Fruit fly (Drosophila melanogaster) whole organism: ENCODE data around the gene VGlut.

Source experiments
- CG8478 ChIP-seq: fragments of >200 bp; optimal IDR thresholded peaks from 2 replicates; lab custom pipeline; 2018; ENCODE audit warnings: inconsistent platforms
- Dll ChIP-seq: fragments of >200 bp; optimal IDR thresholded peaks from 2 replicates; lab custom pipeline; 2017
- EcR ChIP-seq, 2 experiments: fragments of >200 bp; optimal IDR thresholded peaks; 2 replicates each; lab custom pipeline; 2017; ENCODE audit warnings: missing biosample characterization in 2 of 2, missing genetic modification characterization in 2 of 2, missing genetic modification reagents in 2 of 2
- pan ChIP-seq: fragments of >200 bp; optimal IDR thresholded peaks from 2 replicates; lab custom pipeline; 2017
- psq ChIP-seq: fragments of >200 bp; optimal IDR thresholded peaks from 2 replicates; lab custom pipeline; 2017
- usp ChIP-seq: fragments of >200 bp; optimal IDR thresholded peaks from 2 replicates; lab custom pipeline; 2017; ENCODE audit warnings: missing biosample characterization, missing genetic modification characterization, mixed read lengths

The VGlut gene

DNA sequence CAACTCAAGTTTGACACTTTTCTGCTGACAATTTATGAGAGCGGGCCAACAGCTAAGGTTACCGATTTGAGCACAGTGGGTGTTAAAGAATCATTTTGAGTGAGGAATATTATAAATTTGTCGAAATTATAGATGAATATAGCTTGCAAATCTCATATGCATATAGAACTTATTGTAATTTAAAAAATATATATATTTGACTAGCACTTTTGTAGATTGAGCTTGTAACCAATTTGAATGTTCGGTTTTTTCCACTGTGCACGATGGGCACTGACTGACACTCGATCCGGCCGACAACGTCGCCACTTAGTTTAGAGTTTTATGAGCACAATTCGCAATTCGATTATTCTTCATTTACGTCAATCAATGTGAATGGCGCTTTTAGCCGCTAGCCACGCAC, 1.6 kb upstream of the VGlut start:
- TF ChIP-seq CG8478 (lab: Kevin White, UChicago) (no peak), pan (lab: Kevin White, UChicago) (no peak), Dll (lab: Kevin White, UChicago) (no peak), EcR (GFP tag; optimal IDR thresholded peaks at IDR 0.05; lab: Kevin White, UChicago) (no peak), psq (lab: Kevin White, UChicago) (no peak), usp (GFP tag; lab: Kevin White, UChicago) (no peak)

DNA sequence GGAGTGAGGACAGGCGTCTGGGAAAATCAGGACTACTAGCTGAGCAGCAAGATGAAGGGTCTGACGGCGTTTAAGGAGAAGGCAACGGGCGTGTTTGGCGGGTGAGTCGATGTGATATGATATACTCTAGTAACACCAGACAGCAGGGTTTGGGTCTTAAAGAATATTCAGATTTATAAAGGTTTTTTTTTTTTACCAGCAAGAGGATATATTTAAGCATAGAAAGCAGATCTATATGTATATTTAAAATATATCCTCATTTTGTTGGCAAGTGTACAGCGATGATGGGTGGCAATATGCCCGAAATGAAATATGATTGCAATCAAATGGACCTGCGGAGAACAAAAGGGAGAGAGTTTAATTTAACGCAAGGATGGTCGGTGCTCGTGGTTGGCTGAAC, 2.1 kb downstream of the VGlut start:
- TF ChIP-seq pan (lab: Kevin White, UChicago) (no peak), usp (GFP tag; lab: Kevin White, UChicago) (no peak), EcR (GFP tag; optimal IDR thresholded peaks at IDR 0.05; lab: Kevin White, UChicago) (no peak), Dll (lab: Kevin White, UChicago) (no peak), psq (lab: Kevin White, UChicago) (no peak), CG8478 (lab: Kevin White, UChicago) (no peak)

DNA sequence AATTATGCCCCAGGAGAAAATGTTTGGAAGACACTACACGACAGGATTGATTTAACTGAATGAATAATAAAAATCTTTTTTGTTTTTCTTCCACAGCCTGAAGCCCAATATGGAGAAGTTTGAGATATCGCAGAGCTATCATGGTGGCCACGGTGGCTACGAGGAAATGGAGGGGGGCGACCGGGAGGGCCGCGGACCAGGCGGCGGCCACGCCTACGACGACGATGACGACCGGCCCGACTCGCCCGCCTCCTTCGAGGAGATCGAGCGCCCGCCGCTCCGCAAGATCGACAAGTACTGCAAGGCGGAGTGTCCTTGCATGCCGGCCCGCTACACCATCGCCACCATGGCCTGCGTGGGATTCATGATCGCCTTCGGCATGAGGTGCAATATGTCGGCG, 4.5 kb downstream of the VGlut start:
- TF ChIP-seq EcR (GFP tag; optimal IDR thresholded peaks at IDR 0.05; lab: Kevin White, UChicago) (no peak), usp (GFP tag; lab: Kevin White, UChicago) (no peak), pan (lab: Kevin White, UChicago) (no peak), Dll (lab: Kevin White, UChicago) (no peak), CG8478 (lab: Kevin White, UChicago) (no peak), psq (lab: Kevin White, UChicago) (no peak)

DNA sequence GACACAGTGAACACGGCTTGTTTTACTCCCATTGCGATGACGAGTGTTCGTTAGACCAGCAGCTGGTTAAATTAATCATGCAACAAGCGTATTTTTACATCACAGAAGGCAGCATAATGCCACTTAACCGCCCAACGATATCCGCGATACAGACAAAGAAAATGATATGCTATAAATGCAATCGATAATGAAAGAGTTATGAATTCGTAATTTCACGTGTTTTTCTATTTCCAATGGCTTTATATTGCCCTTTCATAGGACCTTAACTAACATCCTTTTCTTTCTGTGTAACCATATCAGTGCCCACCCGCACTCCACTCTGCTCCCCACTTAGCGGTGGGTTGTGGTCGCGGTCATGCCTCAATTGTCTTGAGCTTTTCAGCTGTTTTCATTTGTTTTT, 13.0 kb downstream of the VGlut start:
- no peak for TF ChIP-seq usp (GFP tag; lab: Kevin White, UChicago)
- TF ChIP-seq EcR (GFP tag; optimal IDR thresholded peaks at IDR 0.05; lab: Kevin White, UChicago), result no peak
- no peak for TF ChIP-seq Dll (lab: Kevin White, UChicago)
- TF ChIP-seq CG8478 (lab: Kevin White, UChicago), result no peak
- TF ChIP-seq pan (lab: Kevin White, UChicago), result no peak
- no peak for TF ChIP-seq psq (lab: Kevin White, UChicago)

DNA sequence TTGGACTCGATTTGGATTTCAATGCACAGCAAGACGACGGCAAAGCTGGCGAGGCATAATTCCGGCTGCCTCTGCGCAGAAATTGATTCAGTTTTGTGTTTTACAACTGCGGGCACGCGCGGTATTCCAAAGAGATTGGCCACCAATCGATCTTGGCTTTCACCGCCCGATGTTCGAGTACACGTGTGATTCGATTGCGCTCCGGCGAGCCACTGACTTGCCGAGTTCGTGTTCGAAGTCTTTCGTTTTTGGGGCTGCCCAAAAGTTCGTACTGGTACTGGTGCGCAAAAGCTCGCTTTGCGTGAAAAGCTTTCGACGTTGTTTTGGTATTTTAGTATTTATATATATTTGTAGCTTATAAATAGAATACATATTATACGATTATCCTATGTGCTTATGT, 15.0 kb downstream of the VGlut start, which contains the start of gene CG18641:
CG18641 (minus strand) TSS at position 214 of the 400 bp plus-strand sequence.
- TF ChIP-seq EcR (GFP tag; optimal IDR thresholded peaks at IDR 0.05; lab: Kevin White, UChicago) (no peak), CG8478 (lab: Kevin White, UChicago) (no peak), psq (lab: Kevin White, UChicago) (no peak), pan (lab: Kevin White, UChicago) (no peak), Dll (lab: Kevin White, UChicago) (no peak), usp (GFP tag; lab: Kevin White, UChicago) (no peak)

DNA sequence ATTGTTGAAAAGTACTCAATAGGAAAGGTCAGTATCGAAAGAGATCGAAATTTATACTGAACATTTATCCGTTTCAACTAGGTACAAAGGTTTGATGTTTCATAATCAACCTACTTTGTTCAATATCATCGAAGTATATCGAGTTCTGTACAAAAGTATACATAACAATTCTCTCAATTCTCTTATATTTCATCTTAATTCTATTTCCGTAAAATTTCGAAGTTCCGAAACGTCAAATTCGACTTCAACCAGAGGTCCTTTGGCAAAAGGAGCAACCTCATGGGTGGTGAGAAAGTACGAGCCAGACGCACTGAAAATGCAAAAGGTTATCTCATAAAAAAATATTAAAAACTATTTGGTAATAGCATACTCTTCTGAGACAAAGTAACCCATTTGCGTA, 16.5 kb downstream of the VGlut start, which contains the start of gene CG31948:
CG31948 (minus strand) TSS at position 101 of the 400 bp plus-strand sequence.
- TF ChIP-seq Dll (lab: Kevin White, UChicago), result no peak

DNA sequence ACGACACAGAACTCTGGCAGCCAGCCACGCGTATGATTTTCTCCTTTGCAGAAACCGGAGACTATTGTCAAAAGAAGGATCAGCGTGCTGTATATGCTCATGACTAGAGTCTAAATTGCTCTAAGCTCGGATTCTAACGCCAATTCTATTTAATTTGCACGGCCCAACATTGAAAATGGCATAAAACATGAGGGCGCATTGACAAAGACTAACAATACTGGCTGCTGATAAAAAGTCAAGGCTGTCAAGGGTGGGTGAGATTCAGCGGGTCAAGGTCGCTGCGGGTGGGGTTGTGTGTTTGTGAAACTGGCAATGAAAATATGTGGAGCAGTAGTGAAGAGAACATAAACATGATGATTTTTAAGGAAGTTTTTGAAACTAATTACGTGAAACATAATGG, 17.8 kb downstream of the VGlut start, which contains the start of gene CG34448:
CG34448 (minus strand) TSS at position 101 of the 400 bp plus-strand sequence.
- TF ChIP-seq Dll (lab: Kevin White, UChicago) (no peak), usp (GFP tag; lab: Kevin White, UChicago) (no peak), CG8478 (lab: Kevin White, UChicago) (no peak), EcR (GFP tag; optimal IDR thresholded peaks at IDR 0.05; lab: Kevin White, UChicago) (no peak), pan (lab: Kevin White, UChicago) (no peak), psq (lab: Kevin White, UChicago) (no peak)

DNA sequence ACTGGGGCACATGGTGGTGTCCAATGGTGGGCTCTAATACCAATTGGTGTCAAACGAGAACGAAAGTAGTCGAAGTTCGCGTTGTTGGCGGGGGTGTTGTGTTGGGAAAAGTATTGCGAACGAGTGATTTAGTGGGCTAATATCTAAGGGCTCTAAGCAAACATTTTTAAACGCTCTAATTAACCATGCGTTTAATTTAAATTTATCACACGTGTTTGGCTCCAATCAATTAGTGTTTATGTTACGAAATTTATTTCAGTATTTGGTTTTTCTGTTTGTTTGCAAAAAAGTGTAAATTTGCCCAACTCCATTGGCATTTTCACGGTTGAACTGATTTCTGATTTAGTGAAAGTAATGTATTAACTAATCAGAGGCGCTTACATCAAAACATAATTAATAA, 19.8 kb downstream of the VGlut start, which contains the start of gene CG34447:
CG34447 (minus strand) TSS at position 101 of the 400 bp plus-strand sequence.
- TF ChIP-seq psq (lab: Kevin White, UChicago), result no peak
- no peak for TF ChIP-seq pan (lab: Kevin White, UChicago)
- TF ChIP-seq Dll (lab: Kevin White, UChicago), result no peak
- no peak for TF ChIP-seq EcR (GFP tag; optimal IDR thresholded peaks at IDR 0.05; lab: Kevin White, UChicago)
- no peak for TF ChIP-seq CG8478 (lab: Kevin White, UChicago)
- no peak for TF ChIP-seq usp (GFP tag; lab: Kevin White, UChicago)

DNA sequence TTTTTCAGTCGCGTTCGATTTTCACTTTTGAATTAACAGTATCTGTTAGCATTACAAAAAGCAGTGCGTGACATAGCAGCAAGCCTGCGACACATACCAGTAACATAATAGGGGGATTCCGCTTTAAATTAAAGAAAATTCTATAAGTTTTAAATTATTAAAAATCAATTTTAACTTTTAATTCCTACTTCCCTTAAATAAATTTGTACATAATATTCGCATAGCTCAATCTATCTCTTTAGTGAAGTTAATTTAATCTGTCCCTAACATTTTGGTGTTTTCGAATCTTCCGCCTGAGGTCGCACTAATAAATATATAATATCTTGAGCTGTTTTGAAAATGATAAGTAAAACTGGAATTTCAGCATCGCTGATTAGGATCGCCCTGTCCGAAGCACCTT, 20.4 kb downstream of the VGlut start, which contains the start of gene CG9886:
CG9886 (plus strand) TSS at position 341 of the 400 bp plus-strand sequence.
- TF ChIP-seq psq (lab: Kevin White, UChicago), result no peak
- no peak for TF ChIP-seq pan (lab: Kevin White, UChicago)
- TF ChIP-seq Dll (lab: Kevin White, UChicago), result no peak
- no peak for TF ChIP-seq CG8478 (lab: Kevin White, UChicago)
- no peak for TF ChIP-seq usp (GFP tag; lab: Kevin White, UChicago)
- no peak for TF ChIP-seq EcR (GFP tag; optimal IDR thresholded peaks at IDR 0.05; lab: Kevin White, UChicago)

DNA sequence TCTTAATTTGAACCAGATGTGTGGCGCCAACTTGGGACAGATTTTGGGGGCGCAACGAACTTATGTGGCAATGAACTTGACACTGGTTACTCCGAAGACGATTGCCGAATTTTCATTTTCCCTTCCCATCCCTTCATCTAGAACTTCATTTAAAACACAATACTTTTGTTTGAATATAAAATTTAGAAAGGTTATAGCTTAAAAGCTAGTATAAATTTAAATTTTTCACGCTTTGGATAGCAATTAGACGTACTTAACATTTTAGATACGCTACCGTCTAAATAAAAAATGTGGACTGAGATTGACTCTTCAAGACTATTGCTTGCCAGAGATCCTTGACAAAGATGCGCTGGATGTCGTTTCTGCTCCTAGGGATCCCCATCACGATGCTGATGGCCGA, 24.4 kb downstream of the VGlut start, which contains the start of gene CG44139:
CG44139 (plus strand) TSS at position 301 of the 400 bp plus-strand sequence.
- no peak for TF ChIP-seq Dll (lab: Kevin White, UChicago)

DNA sequence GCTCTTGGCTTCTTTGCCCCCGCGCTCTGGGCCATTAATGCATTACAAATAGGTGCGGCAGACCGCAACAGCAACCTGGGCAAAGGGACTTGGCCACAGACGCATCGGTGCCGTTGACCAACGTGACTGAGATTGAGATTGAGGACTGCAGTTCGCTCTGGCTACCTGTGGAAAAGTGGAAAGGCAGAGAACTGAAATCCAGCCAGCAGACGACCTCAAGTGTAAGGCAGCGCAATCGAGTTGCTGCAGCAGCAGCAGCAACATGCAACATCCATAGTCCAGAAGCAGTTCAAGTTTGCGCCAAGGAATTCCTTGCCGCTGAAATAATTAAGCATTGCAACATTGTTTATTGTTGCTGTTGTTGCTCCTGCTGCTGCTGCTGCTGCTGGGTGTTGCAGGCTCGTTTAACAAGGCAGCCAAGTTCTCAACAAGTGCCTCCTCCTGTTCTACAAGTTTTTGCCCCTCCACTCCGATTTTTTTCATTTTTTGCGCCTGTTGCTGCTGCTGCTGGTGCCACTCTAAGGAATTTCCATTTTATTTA, 25.6 kb downstream of the VGlut start:
- no peak for TF ChIP-seq Dll (lab: Kevin White, UChicago)
- TF ChIP-seq psq (lab: Kevin White, UChicago), result no peak
- TF ChIP-seq CG8478 (lab: Kevin White, UChicago), result no peak
- no peak for TF ChIP-seq EcR (GFP tag; optimal IDR thresholded peaks at IDR 0.05; lab: Kevin White, UChicago)
- TF ChIP-seq pan (lab: Kevin White, UChicago), result no peak
- no peak for TF ChIP-seq usp (GFP tag; lab: Kevin White, UChicago)
